Worm (Caenorhabditis elegans) whole organism, late embryonic: ENCODE measurements around the gene Y68A4A.13.

Experiments
- C38D4.7 ChIP-seq: fragments of 200-800 bp; sonication (Bioruptor generic); optimal IDR thresholded peaks from 2 replicates; lab custom pipeline; 2018; ENCODE audit warnings: mild to moderate bottlenecking, missing genetic modification characterization, moderate library complexity, missing compliant biosample characterization
- ceh-30 ChIP-seq: fragments of 150-350 bp; optimal IDR thresholded peaks from 2 replicates; lab custom pipeline; 2014; ENCODE audit warnings: missing biosample characterization, missing genetic modification characterization
- ceh-34 ChIP-seq: sonication (generic microtip); optimal IDR thresholded peaks from 2 replicates; lab custom pipeline; 2016; ENCODE audit warnings: mild to moderate bottlenecking, missing genetic modification characterization, missing compliant biosample characterization
- elt-2 ChIP-seq: sonication (generic microtip); optimal IDR thresholded peaks from 2 replicates; lab custom pipeline; 2016; ENCODE audit warnings: missing genetic modification reagents, missing genetic modification characterization, missing compliant biosample characterization
- fax-1 ChIP-seq: sonication (generic microtip); optimal IDR thresholded peaks from 2 replicates; lab custom pipeline; 2016; ENCODE audit warnings: missing genotype, missing genetic modification characterization, missing compliant biosample characterization
- fkh-10 ChIP-seq: fragments of 150-350 bp; optimal IDR thresholded peaks from 2 replicates; lab custom pipeline; 2014; ENCODE audit warnings: missing biosample characterization, missing genetic modification reagents, missing genetic modification characterization
- hlh-6 ChIP-seq: sonication (generic microtip); optimal IDR thresholded peaks from 2 replicates; lab custom pipeline; 2016; ENCODE audit warnings: missing genotype, missing genetic modification characterization, missing compliant biosample characterization
- nhr-232 ChIP-seq: sonication (generic microtip); optimal IDR thresholded peaks from 2 replicates; lab custom pipeline; 2016; ENCODE audit warnings: missing genetic modification characterization, missing compliant biosample characterization
- pqm-1 ChIP-seq: sonication (generic microtip); optimal IDR thresholded peaks from 2 replicates; lab custom pipeline; 2016; ENCODE audit warnings: missing genetic modification characterization, missing compliant biosample characterization
- sox-4 ChIP-seq: sonication (generic microtip); optimal IDR thresholded peaks from 2 replicates; lab custom pipeline; 2017; ENCODE audit warnings: mild to moderate bottlenecking, missing genetic modification characterization, inconsistent platforms, missing compliant biosample characterization
- tbx-2 ChIP-seq: sonication (generic microtip); optimal IDR thresholded peaks from 2 replicates; lab custom pipeline; 2016; ENCODE audit warnings: missing genetic modification characterization, missing compliant biosample characterization

- TF ChIP-seq ceh-30 (tag; lab: Kevin White, UChicago): no peak
- no peak for TF ChIP-seq C38D4.7 (GFP tag; lab: Kevin White, UChicago)
- no peak for TF ChIP-seq ceh-34
- no peak for TF ChIP-seq elt-2
- TF ChIP-seq nhr-232: no peak
- no peak for TF ChIP-seq sox-4 (tag; lab: Kevin White, UChicago)
- no peak for TF ChIP-seq fax-1
- no peak for TF ChIP-seq pqm-1
- TF ChIP-seq fkh-10 (GFP tag; lab: Kevin White, UChicago): no peak
- no peak for TF ChIP-seq tbx-2
- no peak for TF ChIP-seq hlh-6 (tag; lab: Kevin White, UChicago)
Measured at ce11 chrV:17251364-17251961, 43.5 kb upstream of the Y68A4A.13 start, which contains the start of gene Y61B8A.6.
